Fruit fly (Drosophila melanogaster) whole organism, wandering third instar larva: ENCODE results near the gene CG10341.

Source experiments
- Abd-B ChIP-seq: fragments of >200 bp; optimal IDR thresholded peaks from 2 replicates; lab custom pipeline; 2017; ENCODE audit warnings: missing biosample characterization, missing genetic modification characterization
- CG32264 ChIP-seq: fragments of 200-800 bp; sonication (Bioruptor generic); optimal IDR thresholded peaks from 2 replicates; lab custom pipeline; 2016; ENCODE audit warnings: missing biosample characterization, missing genetic modification characterization
- CG9705 ChIP-seq: fragments of 200-800 bp; sonication (Bioruptor generic); optimal IDR thresholded peaks from 2 replicates; lab custom pipeline; 2018; ENCODE audit warnings: missing biosample characterization, mild to moderate bottlenecking, missing genetic modification characterization
- CrebA ChIP-seq: fragments of 200-800 bp; sonication (Bioruptor generic); optimal IDR thresholded peaks from 2 replicates; lab custom pipeline; 2016; ENCODE audit warnings: missing biosample characterization, mild to moderate bottlenecking, missing genetic modification characterization, borderline replicate concordance
- Dfd ChIP-seq: fragments of >200 bp; optimal IDR thresholded peaks from 2 replicates; lab custom pipeline; 2017; ENCODE audit warnings: missing biosample characterization, missing genetic modification characterization
- Dif ChIP-seq: fragments of 200-275, 200-300 bp; sonication (Bioruptor generic); optimal IDR thresholded peaks from 2 replicates; lab custom pipeline; 2018; ENCODE audit warnings: missing biosample characterization, missing genetic modification characterization; ENCODE audit not compliant: partially characterized antibody
- GATAd ChIP-seq: sonication (Bioruptor generic); optimal IDR thresholded peaks from 2 replicates; lab custom pipeline; 2016; ENCODE audit warnings: missing biosample characterization, missing genetic modification characterization
- HLH106 ChIP-seq: fragments of 200-800 bp; optimal IDR thresholded peaks from 3 replicates; lab custom pipeline; 2019; ENCODE audit warnings: missing biosample characterization, mild to moderate bottlenecking, missing genetic modification characterization, moderate library complexity
- Hnf4 ChIP-seq: fragments of 200-800 bp; sonication (Bioruptor generic); optimal IDR thresholded peaks from 2 replicates; lab custom pipeline; 2016; ENCODE audit warnings: missing biosample characterization, mild to moderate bottlenecking, missing genetic modification characterization
- Hr78 ChIP-seq: fragments of >200 bp; optimal IDR thresholded peaks from 2 replicates; lab custom pipeline; 2017; ENCODE audit warnings: missing biosample characterization, missing genetic modification characterization
- Hr83 ChIP-seq: fragments of 200-300 bp; sonication (Bioruptor generic); optimal IDR thresholded peaks from 2 replicates; lab custom pipeline; 2016; ENCODE audit warnings: missing biosample characterization, mild to moderate bottlenecking, missing genetic modification characterization, moderate library complexity; ENCODE audit not compliant: poor library complexity, severe bottlenecking
- Jra ChIP-seq: sonication (Bioruptor generic); optimal IDR thresholded peaks from 2 replicates; lab custom pipeline; 2016; ENCODE audit warnings: missing biosample characterization, missing genetic modification characterization
- Mio ChIP-seq: sonication (Bioruptor generic); optimal IDR thresholded peaks from 2 replicates; lab custom pipeline; 2016; ENCODE audit warnings: missing biosample characterization, missing genetic modification characterization
- Myc ChIP-seq: fragments of >200 bp; optimal IDR thresholded peaks from 2 replicates; lab custom pipeline; 2017
- N ChIP-seq: fragments of >200 bp; optimal IDR thresholded peaks from 2 replicates; lab custom pipeline; 2018; ENCODE audit warnings: missing biosample characterization, missing external identifiers, missing genetic modification characterization
- OdsH ChIP-seq: fragments of 200-800 bp; sonication (Bioruptor generic); optimal IDR thresholded peaks from 2 replicates; lab custom pipeline; 2016; ENCODE audit warnings: missing biosample characterization, mild to moderate bottlenecking, missing genetic modification characterization
- Rel ChIP-seq, 2 experiments: fragments of 200-800 bp; sonication (Bioruptor generic) in 1 of 2; optimal IDR thresholded peaks; 2 replicates in 1 of 2; 3 replicates in 1 of 2; lab custom pipeline; 2016 to 2019; ENCODE audit warnings: mild to moderate bottlenecking in 2 of 2, missing biosample characterization in 2 of 2, missing genetic modification characterization in 2 of 2, moderate library complexity in 1 of 2
- Sp1 ChIP-seq: fragments of 200-800 bp; sonication (Bioruptor generic); optimal IDR thresholded peaks from 3 replicates; lab custom pipeline; 2019; ENCODE audit warnings: missing biosample characterization, mild to moderate bottlenecking, missing genetic modification characterization, moderate library complexity
- Vsx2 ChIP-seq: fragments of 200-300, 225-300 bp; sonication (Bioruptor generic); optimal IDR thresholded peaks from 2 replicates; lab custom pipeline; 2018; ENCODE audit warnings: missing biosample characterization, missing genetic modification characterization; ENCODE audit not compliant: partially characterized antibody
- br ChIP-seq: fragments of 200-800 bp; sonication (Bioruptor generic); optimal IDR thresholded peaks from 2 replicates; lab custom pipeline; 2016; ENCODE audit warnings: missing biosample characterization, missing genetic modification characterization
- brk ChIP-seq: fragments of 200-800 bp; sonication (Bioruptor generic); optimal IDR thresholded peaks from 2 replicates; lab custom pipeline; 2016; ENCODE audit warnings: missing biosample characterization, mild to moderate bottlenecking, missing genetic modification characterization
- dl ChIP-seq, 2 experiments: fragments of 175-275, 200-275 bp in 1 of 2; fragments of 200-275 bp in 1 of 2; sonication (Bioruptor generic); optimal IDR thresholded peaks; lab custom pipeline; 2018; ENCODE audit warnings: mild to moderate bottlenecking in 2 of 2, missing biosample characterization in 2 of 2, missing genetic modification characterization in 2 of 2, moderate library complexity in 2 of 2; ENCODE audit not compliant: partially characterized antibody in 2 of 2, insufficient read depth in 1 of 2
- dmrt93B ChIP-seq: fragments of 200-800 bp; sonication (Bioruptor generic); optimal IDR thresholded peaks from 2 replicates; lab custom pipeline; 2018; ENCODE audit warnings: missing biosample characterization, mild to moderate bottlenecking, missing genetic modification characterization
- dsf ChIP-seq: sonication (Bioruptor generic); optimal IDR thresholded peaks from 2 replicates; lab custom pipeline; 2016; ENCODE audit warnings: missing biosample characterization, missing genetic modification characterization, borderline replicate concordance
- ey ChIP-seq: fragments of 200-800 bp; sonication (Bioruptor generic); optimal IDR thresholded peaks from 2 replicates; lab custom pipeline; 2016; ENCODE audit warnings: missing biosample characterization, missing genetic modification characterization
- foxo ChIP-seq, 2 experiments: fragments of 200-800 bp; sonication (Bioruptor generic); optimal IDR thresholded peaks; 2 replicates in 1 of 2; 3 replicates in 1 of 2; lab custom pipeline; 2016 to 2017; ENCODE audit warnings: missing biosample characterization in 2 of 2, missing genetic modification characterization in 2 of 2
- fru ChIP-seq: fragments of 200-800 bp; sonication (Bioruptor generic); optimal IDR thresholded peaks from 3 replicates; lab custom pipeline; 2016; ENCODE audit warnings: missing biosample characterization, mild to moderate bottlenecking, missing genetic modification characterization
- h ChIP-seq: fragments of 200-800 bp; sonication (Bioruptor generic); optimal IDR thresholded peaks from 3 replicates; lab custom pipeline; 2016; ENCODE audit warnings: missing biosample characterization, mild to moderate bottlenecking, missing genetic modification characterization
- jim ChIP-seq: fragments of 175-275, 200-325 bp; sonication (Bioruptor generic); optimal IDR thresholded peaks from 2 replicates; lab custom pipeline; 2016; ENCODE audit warnings: missing biosample characterization, mild to moderate bottlenecking, missing genetic modification characterization
- lola ChIP-seq: fragments of >200 bp; optimal IDR thresholded peaks from 2 replicates; lab custom pipeline; 2017; ENCODE audit warnings: missing biosample characterization, missing genetic modification characterization
- pan ChIP-seq: fragments of >200 bp; optimal IDR thresholded peaks from 2 replicates; lab custom pipeline; 2017
- psq ChIP-seq: fragments of 200-800 bp; sonication (Bioruptor generic); optimal IDR thresholded peaks from 3 replicates; lab custom pipeline; 2017; ENCODE audit warnings: missing biosample characterization, mild to moderate bottlenecking, missing genetic modification characterization, moderate library complexity
- rgr ChIP-seq: fragments of 200-800 bp; sonication (Bioruptor generic); optimal IDR thresholded peaks from 3 replicates; lab custom pipeline; 2016; ENCODE audit warnings: missing biosample characterization, mild to moderate bottlenecking, missing genetic modification characterization
- sage ChIP-seq: fragments of 200-800 bp; sonication (Bioruptor generic); optimal IDR thresholded peaks from 2 replicates; lab custom pipeline; 2016; ENCODE audit warnings: missing biosample characterization, mild to moderate bottlenecking, missing genetic modification characterization
- sv ChIP-seq: fragments of 200-800 bp; sonication (Bioruptor generic); optimal IDR thresholded peaks from 3 replicates; lab custom pipeline; 2016; ENCODE audit warnings: missing biosample characterization, missing genetic modification characterization
- tai ChIP-seq: sonication (Bioruptor generic); optimal IDR thresholded peaks from 2 replicates; lab custom pipeline; 2016; ENCODE audit warnings: missing biosample characterization, missing genetic modification characterization
- usp ChIP-seq: fragments of >200 bp; optimal IDR thresholded peaks from 2 replicates; lab custom pipeline; 2017; ENCODE audit warnings: missing biosample characterization, missing genetic modification characterization
- woc ChIP-seq: sonication (Bioruptor generic); optimal IDR thresholded peaks from 2 replicates; lab custom pipeline; 2016; ENCODE audit warnings: missing biosample characterization, mild to moderate bottlenecking, missing genetic modification characterization

The CG10341 gene

DNA sequence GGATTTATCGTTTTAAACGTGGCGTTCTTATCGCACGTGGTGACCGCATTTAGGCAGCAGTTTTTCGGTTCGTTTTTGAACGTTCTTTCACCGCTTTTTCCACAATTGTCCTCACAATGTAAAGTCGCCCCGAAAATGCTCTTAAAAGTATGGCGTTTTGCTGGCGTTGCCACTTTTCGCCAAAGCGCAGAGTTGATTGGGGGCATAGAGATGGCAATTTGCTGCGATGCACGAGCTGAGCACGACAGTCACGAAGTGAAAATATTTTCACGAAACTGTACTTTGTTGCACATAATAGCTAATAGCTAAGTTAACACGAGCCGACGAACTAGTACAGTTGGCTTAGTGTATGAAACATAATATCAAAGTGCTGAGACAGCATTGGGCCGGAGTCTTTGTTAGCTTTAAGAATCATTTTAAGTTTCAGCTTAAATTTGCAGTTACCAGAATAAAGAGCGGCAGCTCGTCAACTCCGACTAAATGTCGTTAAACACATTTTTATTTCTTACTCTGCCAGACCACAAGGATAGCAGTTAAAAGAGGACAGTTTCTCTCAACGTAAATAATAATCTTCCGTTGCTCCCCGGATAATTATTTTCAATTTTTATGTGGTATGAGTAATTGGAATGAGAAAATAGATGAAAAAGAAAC is 9.7 kb upstream of the CG10341 start, which contains the start of gene msl-1:
msl-1 (minus strand) TSS at position 155 of the 651 bp plus-strand sequence.
- TF ChIP-seq N (GFP tag; lab: Kevin White, UChicago) (no peak), Myc (lab: Kevin White, UChicago) (peak; percentile 67), usp (no peak), Mio (GFP tag; lab: Kevin White, UChicago) (no peak), dmrt93B (no peak), OdsH (GFP tag; lab: Kevin White, UChicago) (no peak), Hr83 (peak; percentile 85), pan (lab: Kevin White, UChicago) (no peak), br (GFP tag; lab: Kevin White, UChicago) (no peak), Dif (GFP tag; lab: Kevin White, UChicago) (no peak), brk (GFP tag; lab: Kevin White, UChicago) (no peak), CG32264 (GFP tag; lab: Kevin White, UChicago) (no peak), ey (GFP tag; lab: Kevin White, UChicago) (no peak), GATAd (no peak), Abd-B (GFP tag; lab: Kevin White, UChicago) (no peak), sv (GFP tag; lab: Kevin White, UChicago) (no peak), dsf (GFP tag; lab: Kevin White, UChicago) (no peak), Vsx2 (GFP tag; lab: Kevin White, UChicago) (no peak), Jra (peak; percentile 10), Rel (GFP tag; optimal IDR thresholded peaks at IDR 0.05; lab: Kevin White, UChicago) (no peak), Rel (tag; optimal IDR thresholded peaks at IDR 0.05; lab: Kevin White, UChicago) (peak; percentile 56), h (GFP tag; lab: Kevin White, UChicago) (no peak), tai (no peak), Hr78 (GFP tag; lab: Kevin White, UChicago) (no peak), jim (GFP tag; lab: Kevin White, UChicago) (peak; percentile 56), Sp1 (peak; percentile 3), sage (GFP tag; lab: Kevin White, UChicago) (no peak), CG9705 (GFP tag; lab: Kevin White, UChicago) (peak; percentile 20), rgr (GFP tag; lab: Kevin White, UChicago) (no peak), psq (GFP tag; lab: Kevin White, UChicago) (no peak), woc (GFP tag; lab: Kevin White, UChicago) (peak; percentile 92), lola (GFP tag; lab: Kevin White, UChicago) (no peak), foxo (GFP tag; optimal IDR thresholded peaks at IDR 0.05; lab: Kevin White, UChicago) (peak in 1 of 2 experiments; percentile 56), CrebA (GFP tag; lab: Kevin White, UChicago) (no peak), Dfd (GFP tag; lab: Kevin White, UChicago) (no peak), dl (GFP tag; optimal IDR thresholded peaks at IDR 0.05; lab: Kevin White, UChicago; ENCODE audit: insufficient read depth in 1 of 2, partially characterized antibody in 2 of 2) (no peak), fru (no peak), HLH106 (tag; lab: Kevin White, UChicago) (peak; percentile 20), Hnf4 (GFP tag; lab: Kevin White, UChicago) (no peak)
- TF ChIP-seq, all 38 proteins: peak for 10

DNA sequence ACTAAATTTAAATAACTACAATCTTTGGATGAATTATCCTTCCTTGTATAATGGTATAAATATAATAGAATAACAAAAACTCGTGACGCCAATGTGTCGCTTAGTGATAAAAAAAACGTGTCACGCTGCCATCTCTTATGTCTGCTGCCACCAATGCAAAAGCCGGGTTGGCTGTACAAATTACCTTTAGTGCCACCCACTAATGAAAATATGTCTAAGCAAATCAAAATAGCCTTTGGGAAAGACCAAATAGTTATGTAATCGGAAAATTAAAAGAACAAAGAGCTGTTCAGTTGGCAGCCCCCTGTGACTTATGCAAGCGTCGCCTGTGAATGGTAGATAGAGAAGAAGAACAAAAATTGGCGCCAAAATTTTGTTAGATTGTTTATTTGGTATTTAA is 9.1 kb upstream of the CG10341 start, which contains the start of gene CG10336:
CG10336 (plus strand) TSS at position 153 of the 400 bp plus-strand sequence.
- TF ChIP-seq Jra, result no peak
- TF ChIP-seq Dif (GFP tag; lab: Kevin White, UChicago), result no peak
- TF ChIP-seq Rel (GFP tag; optimal IDR thresholded peaks at IDR 0.05; lab: Kevin White, UChicago), result no peak
- TF ChIP-seq Rel (tag; optimal IDR thresholded peaks at IDR 0.05; lab: Kevin White, UChicago), result peak; percentile 19
